Fruit fly (Drosophila melanogaster) whole organism, prepupa: ENCODE results near the gene Pvr.

Experiments used
- CG1621 ChIP-seq: fragments of 200-800 bp; sonication (Bioruptor generic); optimal IDR thresholded peaks from 3 replicates; lab custom pipeline; 2018; ENCODE audit warnings: missing biosample characterization, mild to moderate bottlenecking, missing genetic modification characterization
- CG4318 ChIP-seq: fragments of 200-800 bp; sonication (Bioruptor generic); optimal IDR thresholded peaks from 3 replicates; lab custom pipeline; 2017; ENCODE audit warnings: missing biosample characterization, mild to moderate bottlenecking, missing genetic modification characterization
- CG6792 ChIP-seq: fragments of 200-800 bp; sonication (Bioruptor generic); optimal IDR thresholded peaks from 3 replicates; lab custom pipeline; 2016; ENCODE audit warnings: missing biosample characterization, missing genetic modification characterization
- Eip93F ChIP-seq: fragments of 200-800 bp; sonication (Bioruptor generic); optimal IDR thresholded peaks from 2 replicates; lab custom pipeline; 2016; ENCODE audit warnings: missing biosample characterization, mild to moderate bottlenecking, missing genetic modification characterization
- Gug ChIP-seq: fragments of 200-800 bp; sonication (Bioruptor generic); IDR thresholded peaks from 2 replicates; pipeline ENCODE4 v1.3.6; 2022; ENCODE audit warnings: missing biosample characterization, missing genetic modification characterization
- Hr38 ChIP-seq: sonication (Bioruptor generic); optimal IDR thresholded peaks from 2 replicates; lab custom pipeline; 2016; ENCODE audit warnings: missing biosample characterization, missing genetic modification characterization
- Hr39 ChIP-seq: fragments of 200-800 bp; sonication (Bioruptor generic); optimal IDR thresholded peaks from 2 replicates; lab custom pipeline; 2016; ENCODE audit warnings: missing biosample characterization, missing genetic modification characterization
- OdsH ChIP-seq: fragments of 200-800 bp; sonication (Bioruptor generic); optimal IDR thresholded peaks from 3 replicates; lab custom pipeline; 2016; ENCODE audit warnings: missing biosample characterization, missing genetic modification characterization
- cyc ChIP-seq: fragments of 200-800 bp; sonication (Bioruptor generic); optimal IDR thresholded peaks from 3 replicates; lab custom pipeline; 2016; ENCODE audit warnings: missing biosample characterization, missing genetic modification characterization
- salr ChIP-seq, 2 experiments: fragments of 200-800 bp; sonication (Bioruptor generic); optimal IDR thresholded peaks; 3 replicates each; lab custom pipeline; 2016 to 2018; ENCODE audit warnings: missing biosample characterization in 2 of 2, missing genetic modification characterization in 2 of 2, mild to moderate bottlenecking in 1 of 2

- TF ChIP-seq CG6792 (GFP tag; lab: Kevin White, UChicago) (no peak), Hr38 (no peak), Gug (GFP tag; lab: Robert Waterston, UW) (no peak), CG1621 (tag; lab: Kevin White, UChicago) (no peak), cyc (no peak), OdsH (GFP tag; lab: Kevin White, UChicago) (no peak), Eip93F (GFP tag; lab: Kevin White, UChicago) (no peak), salr (GFP tag; optimal IDR thresholded peaks at IDR 0.05; lab: Kevin White, UChicago) (no peak), CG4318 (GFP tag; lab: Kevin White, UChicago) (no peak), Hr39 (GFP tag; lab: Kevin White, UChicago) (no peak)
Measured at dm6 chr2L:8266670-8267435, 27.2 kb upstream of the Pvr start.
